Worm (Caenorhabditis elegans): ENCODE data around the gene trxr-2.
A peak's percentile ranks its signal among the peaks of the same experiment; 100 is the strongest.

The trxr-2 gene

ce11 chrIII:8873990-8874668 lies 39.4 kb upstream of the trxr-2 start (continued):
- TF ChIP-seq gmeb-2 (tag; optimal IDR thresholded peaks at IDR 0.05) (no peak), T23F11.4 (GFP tag; optimal IDR thresholded peaks at IDR 0.05) (peak; percentile 63), lin-11 (tag; optimal IDR thresholded peaks at IDR 0.05) (no peak), dve-1 (tag; optimal IDR thresholded peaks at IDR 0.05) (no peak), unc-86 (tag; optimal IDR thresholded peaks at IDR 0.05) (no peak), C08G9.2 (tag; optimal IDR thresholded peaks at IDR 0.05) (peak; percentile 75), ceh-30 (tag; optimal IDR thresholded peaks at IDR 0.05) (no peak), nfya-1 (tag; optimal IDR thresholded peaks at IDR 0.05) (peak; percentile 94), npax-4 (tag; optimal IDR thresholded peaks at IDR 0.05) (no peak), nhr-232 (tag; optimal IDR thresholded peaks at IDR 0.05) (peak; percentile 7), pax-1 (tag; optimal IDR thresholded peaks at IDR 0.05) (no peak), fax-1 (tag; optimal IDR thresholded peaks at IDR 0.05) (no peak), ceh-31 (tag; optimal IDR thresholded peaks at IDR 0.05) (peak; percentile 94), hlh-13 (GFP tag; optimal IDR thresholded peaks at IDR 0.05) (no peak), tbx-2 (tag; optimal IDR thresholded peaks at IDR 0.05) (peak; percentile 90), sox-2 (GFP tag; IDR thresholded peaks at IDR 0.05) (no peak), syd-9 (tag; optimal IDR thresholded peaks at IDR 0.05) (peak; percentile 86), ceh-22 (tag; optimal IDR thresholded peaks at IDR 0.05) (no peak), eyg-1 (tag; optimal IDR thresholded peaks at IDR 0.05) (no peak), ttx-3 (tag; optimal IDR thresholded peaks at IDR 0.05) (no peak), K09A11.1 (tag; optimal IDR thresholded peaks at IDR 0.05; ENCODE audit: insufficient read depth) (no peak), unc-42 (tag; optimal IDR thresholded peaks at IDR 0.05) (peak; percentile 83), hlh-6 (tag; optimal IDR thresholded peaks at IDR 0.05) (peak; percentile 11), fkh-10 (GFP tag; optimal IDR thresholded peaks at IDR 0.05) (no peak), Y22D7AL.16 (tag; optimal IDR thresholded peaks at IDR 0.05) (no peak)

ce11 chrIII:8877002-8877401 lies 36.6 kb upstream of the trxr-2 start, which contains the start of gene K01F9.2:
Gene K01F9.2, minus strand, starts transcription at chrIII:8877128.
- TF ChIP-seq ttx-3 (tag; optimal IDR thresholded peaks at IDR 0.05) (no peak), unc-42 (tag; optimal IDR thresholded peaks at IDR 0.05) (peak; percentile 85), pat-9 (tag; optimal IDR thresholded peaks at IDR 0.05) (no peak)

ce11 chrIII:8878960-8879359 lies 34.6 kb upstream of the trxr-2 start:
- TF ChIP-seq tbx-7 (tag; optimal IDR thresholded peaks at IDR 0.05) (no peak), ceh-45 (GFP tag; IDR thresholded peaks at IDR 0.05) (no peak), pag-3 (tag; optimal IDR thresholded peaks at IDR 0.05; ENCODE audit: borderline replicate concordance) (no peak), lin-11 (tag; optimal IDR thresholded peaks at IDR 0.05) (no peak), ceh-30 (tag; optimal IDR thresholded peaks at IDR 0.05) (no peak), ceh-24 (tag; optimal IDR thresholded peaks at IDR 0.05) (no peak), ceh-9 (tag; optimal IDR thresholded peaks at IDR 0.05) (no peak), dmd-4 (tag; optimal IDR thresholded peaks at IDR 0.05; ENCODE audit: borderline replicate concordance) (no peak), ceh-19 (GFP tag; optimal IDR thresholded peaks at IDR 0.05) (no peak), odd-2 (tag; optimal IDR thresholded peaks at IDR 0.05) (no peak), gmeb-2 (tag; optimal IDR thresholded peaks at IDR 0.05) (no peak), ceh-34 (tag; optimal IDR thresholded peaks at IDR 0.05) (no peak), dve-1 (tag; optimal IDR thresholded peaks at IDR 0.05) (no peak), pha-4 (tag; optimal IDR thresholded peaks at IDR 0.05) (no peak)

ce11 chrIII:8882333-8882732 lies 31.2 kb upstream of the trxr-2 start:
- TF ChIP-seq sox-4 (tag; optimal IDR thresholded peaks at IDR 0.05): no peak
- TF ChIP-seq elt-4 (tag; optimal IDR thresholded peaks at IDR 0.05): no peak
- no peak for TF ChIP-seq pha-2 (tag; optimal IDR thresholded peaks at IDR 0.05)
